Worm (Caenorhabditis elegans): Measurements from ENCODE around the gene F55G1.1.

DNA sequence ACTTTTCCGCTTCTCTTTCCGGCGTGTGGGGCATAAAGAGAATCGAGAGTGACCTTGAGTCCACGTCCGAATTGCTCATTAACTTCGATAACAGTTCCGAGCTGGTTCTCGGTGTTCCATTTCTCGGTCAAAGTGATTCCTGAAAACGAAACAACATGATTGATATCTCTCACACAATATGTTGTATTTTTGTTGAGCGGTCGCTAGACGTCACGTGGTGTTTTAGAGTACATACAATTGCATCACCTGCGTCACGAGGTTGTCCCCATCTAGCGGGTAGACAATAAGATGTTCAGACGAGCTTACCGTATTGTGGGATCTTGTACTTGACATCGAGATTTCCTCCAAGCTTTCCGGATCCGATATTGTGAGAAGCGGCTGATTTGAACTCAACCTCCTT is 15.7 kb downstream of the F55G1.1 start:
- TF ChIP-seq W03F9.2 (tag; optimal IDR thresholded peaks at IDR 0.05): no peak
- TF ChIP-seq dao-5 (tag; optimal IDR thresholded peaks at IDR 0.05): no peak
